Fruit fly (Drosophila melanogaster) whole organism, wandering third instar larva: ENCODE measurements around the gene Arfip.

Experiments used
- Abd-B ChIP-seq: fragments of >200 bp; optimal IDR thresholded peaks from 2 replicates; lab custom pipeline; 2017; ENCODE audit warnings: missing biosample characterization, missing genetic modification characterization
- CG32264 ChIP-seq: fragments of 200-800 bp; sonication (Bioruptor generic); optimal IDR thresholded peaks from 2 replicates; lab custom pipeline; 2016; ENCODE audit warnings: missing biosample characterization, missing genetic modification characterization
- CG9705 ChIP-seq: fragments of 200-800 bp; sonication (Bioruptor generic); optimal IDR thresholded peaks from 2 replicates; lab custom pipeline; 2018; ENCODE audit warnings: missing biosample characterization, mild to moderate bottlenecking, missing genetic modification characterization
- CrebA ChIP-seq: fragments of 200-800 bp; sonication (Bioruptor generic); optimal IDR thresholded peaks from 2 replicates; lab custom pipeline; 2016; ENCODE audit warnings: missing biosample characterization, mild to moderate bottlenecking, missing genetic modification characterization, borderline replicate concordance
- Dfd ChIP-seq: fragments of >200 bp; optimal IDR thresholded peaks from 2 replicates; lab custom pipeline; 2017; ENCODE audit warnings: missing biosample characterization, missing genetic modification characterization
- Dif ChIP-seq: fragments of 200-275, 200-300 bp; sonication (Bioruptor generic); optimal IDR thresholded peaks from 2 replicates; lab custom pipeline; 2018; ENCODE audit warnings: missing biosample characterization, missing genetic modification characterization; ENCODE audit not compliant: partially characterized antibody
- GATAd ChIP-seq: sonication (Bioruptor generic); optimal IDR thresholded peaks from 2 replicates; lab custom pipeline; 2016; ENCODE audit warnings: missing biosample characterization, missing genetic modification characterization
- HLH106 ChIP-seq: fragments of 200-800 bp; optimal IDR thresholded peaks from 3 replicates; lab custom pipeline; 2019; ENCODE audit warnings: missing biosample characterization, mild to moderate bottlenecking, missing genetic modification characterization, moderate library complexity
- Hnf4 ChIP-seq: fragments of 200-800 bp; sonication (Bioruptor generic); optimal IDR thresholded peaks from 2 replicates; lab custom pipeline; 2016; ENCODE audit warnings: missing biosample characterization, mild to moderate bottlenecking, missing genetic modification characterization
- Hr78 ChIP-seq: fragments of >200 bp; optimal IDR thresholded peaks from 2 replicates; lab custom pipeline; 2017; ENCODE audit warnings: missing biosample characterization, missing genetic modification characterization
- Hr83 ChIP-seq: fragments of 200-300 bp; sonication (Bioruptor generic); optimal IDR thresholded peaks from 2 replicates; lab custom pipeline; 2016; ENCODE audit warnings: missing biosample characterization, mild to moderate bottlenecking, missing genetic modification characterization, moderate library complexity; ENCODE audit not compliant: poor library complexity, severe bottlenecking
- Jra ChIP-seq: sonication (Bioruptor generic); optimal IDR thresholded peaks from 2 replicates; lab custom pipeline; 2016; ENCODE audit warnings: missing biosample characterization, missing genetic modification characterization
- Mio ChIP-seq: sonication (Bioruptor generic); optimal IDR thresholded peaks from 2 replicates; lab custom pipeline; 2016; ENCODE audit warnings: missing biosample characterization, missing genetic modification characterization
- Myc ChIP-seq: fragments of >200 bp; optimal IDR thresholded peaks from 2 replicates; lab custom pipeline; 2017
- N ChIP-seq: fragments of >200 bp; optimal IDR thresholded peaks from 2 replicates; lab custom pipeline; 2018; ENCODE audit warnings: missing biosample characterization, missing external identifiers, missing genetic modification characterization
- OdsH ChIP-seq: fragments of 200-800 bp; sonication (Bioruptor generic); optimal IDR thresholded peaks from 2 replicates; lab custom pipeline; 2016; ENCODE audit warnings: missing biosample characterization, mild to moderate bottlenecking, missing genetic modification characterization
- Rel ChIP-seq, 2 experiments: fragments of 200-800 bp; sonication (Bioruptor generic) in 1 of 2; optimal IDR thresholded peaks; 2 replicates in 1 of 2; 3 replicates in 1 of 2; lab custom pipeline; 2016 to 2019; ENCODE audit warnings: mild to moderate bottlenecking in 2 of 2, missing biosample characterization in 2 of 2, missing genetic modification characterization in 2 of 2, moderate library complexity in 1 of 2
- Sp1 ChIP-seq: fragments of 200-800 bp; sonication (Bioruptor generic); optimal IDR thresholded peaks from 3 replicates; lab custom pipeline; 2019; ENCODE audit warnings: missing biosample characterization, mild to moderate bottlenecking, missing genetic modification characterization, moderate library complexity
- Vsx2 ChIP-seq: fragments of 200-300, 225-300 bp; sonication (Bioruptor generic); optimal IDR thresholded peaks from 2 replicates; lab custom pipeline; 2018; ENCODE audit warnings: missing biosample characterization, missing genetic modification characterization; ENCODE audit not compliant: partially characterized antibody
- br ChIP-seq: fragments of 200-800 bp; sonication (Bioruptor generic); optimal IDR thresholded peaks from 2 replicates; lab custom pipeline; 2016; ENCODE audit warnings: missing biosample characterization, missing genetic modification characterization
- brk ChIP-seq: fragments of 200-800 bp; sonication (Bioruptor generic); optimal IDR thresholded peaks from 2 replicates; lab custom pipeline; 2016; ENCODE audit warnings: missing biosample characterization, mild to moderate bottlenecking, missing genetic modification characterization
- dl ChIP-seq, 2 experiments: fragments of 175-275, 200-275 bp in 1 of 2; fragments of 200-275 bp in 1 of 2; sonication (Bioruptor generic); optimal IDR thresholded peaks; lab custom pipeline; 2018; ENCODE audit warnings: mild to moderate bottlenecking in 2 of 2, missing biosample characterization in 2 of 2, missing genetic modification characterization in 2 of 2, moderate library complexity in 2 of 2; ENCODE audit not compliant: partially characterized antibody in 2 of 2, insufficient read depth in 1 of 2
- dmrt93B ChIP-seq: fragments of 200-800 bp; sonication (Bioruptor generic); optimal IDR thresholded peaks from 2 replicates; lab custom pipeline; 2018; ENCODE audit warnings: missing biosample characterization, mild to moderate bottlenecking, missing genetic modification characterization
- dsf ChIP-seq: sonication (Bioruptor generic); optimal IDR thresholded peaks from 2 replicates; lab custom pipeline; 2016; ENCODE audit warnings: missing biosample characterization, missing genetic modification characterization, borderline replicate concordance
- ey ChIP-seq: fragments of 200-800 bp; sonication (Bioruptor generic); optimal IDR thresholded peaks from 2 replicates; lab custom pipeline; 2016; ENCODE audit warnings: missing biosample characterization, missing genetic modification characterization
- foxo ChIP-seq, 2 experiments: fragments of 200-800 bp; sonication (Bioruptor generic); optimal IDR thresholded peaks; 2 replicates in 1 of 2; 3 replicates in 1 of 2; lab custom pipeline; 2016 to 2017; ENCODE audit warnings: missing biosample characterization in 2 of 2, missing genetic modification characterization in 2 of 2
- fru ChIP-seq: fragments of 200-800 bp; sonication (Bioruptor generic); optimal IDR thresholded peaks from 3 replicates; lab custom pipeline; 2016; ENCODE audit warnings: missing biosample characterization, mild to moderate bottlenecking, missing genetic modification characterization
- h ChIP-seq: fragments of 200-800 bp; sonication (Bioruptor generic); optimal IDR thresholded peaks from 3 replicates; lab custom pipeline; 2016; ENCODE audit warnings: missing biosample characterization, mild to moderate bottlenecking, missing genetic modification characterization
- jim ChIP-seq: fragments of 175-275, 200-325 bp; sonication (Bioruptor generic); optimal IDR thresholded peaks from 2 replicates; lab custom pipeline; 2016; ENCODE audit warnings: missing biosample characterization, mild to moderate bottlenecking, missing genetic modification characterization
- lola ChIP-seq: fragments of >200 bp; optimal IDR thresholded peaks from 2 replicates; lab custom pipeline; 2017; ENCODE audit warnings: missing biosample characterization, missing genetic modification characterization
- pan ChIP-seq: fragments of >200 bp; optimal IDR thresholded peaks from 2 replicates; lab custom pipeline; 2017
- psq ChIP-seq: fragments of 200-800 bp; sonication (Bioruptor generic); optimal IDR thresholded peaks from 3 replicates; lab custom pipeline; 2017; ENCODE audit warnings: missing biosample characterization, mild to moderate bottlenecking, missing genetic modification characterization, moderate library complexity
- rgr ChIP-seq: fragments of 200-800 bp; sonication (Bioruptor generic); optimal IDR thresholded peaks from 3 replicates; lab custom pipeline; 2016; ENCODE audit warnings: missing biosample characterization, mild to moderate bottlenecking, missing genetic modification characterization
- sage ChIP-seq: fragments of 200-800 bp; sonication (Bioruptor generic); optimal IDR thresholded peaks from 2 replicates; lab custom pipeline; 2016; ENCODE audit warnings: missing biosample characterization, mild to moderate bottlenecking, missing genetic modification characterization
- sv ChIP-seq: fragments of 200-800 bp; sonication (Bioruptor generic); optimal IDR thresholded peaks from 3 replicates; lab custom pipeline; 2016; ENCODE audit warnings: missing biosample characterization, missing genetic modification characterization
- tai ChIP-seq: sonication (Bioruptor generic); optimal IDR thresholded peaks from 2 replicates; lab custom pipeline; 2016; ENCODE audit warnings: missing biosample characterization, missing genetic modification characterization
- usp ChIP-seq: fragments of >200 bp; optimal IDR thresholded peaks from 2 replicates; lab custom pipeline; 2017; ENCODE audit warnings: missing biosample characterization, missing genetic modification characterization
- woc ChIP-seq: sonication (Bioruptor generic); optimal IDR thresholded peaks from 2 replicates; lab custom pipeline; 2016; ENCODE audit warnings: missing biosample characterization, mild to moderate bottlenecking, missing genetic modification characterization

Arfip gene

dm6 chr3R:11209801-11210402, 24.9 kb downstream of the Arfip start, which contains the start of the genes SdhC and Tctp:
TSS of gene SdhC (minus strand) at chr3R:11209849.
TSS of gene Tctp (plus strand) at chr3R:11210247.
- TF ChIP-seq lola (GFP tag; lab: Kevin White, UChicago) = no peak
- peak; percentile 43 for TF ChIP-seq HLH106
- TF ChIP-seq Hr78 (GFP tag; lab: Kevin White, UChicago) = no peak
- peak; percentile 58 for TF ChIP-seq sv (GFP tag; lab: Kevin White, UChicago)
- no peak for TF ChIP-seq Mio (GFP tag; lab: Kevin White, UChicago)
- TF ChIP-seq Hnf4 (GFP tag; lab: Kevin White, UChicago) = peak; percentile 66
- TF ChIP-seq psq (GFP tag; lab: Kevin White, UChicago) = peak; percentile 63
- peak; percentile 72 for TF ChIP-seq Dif (GFP tag; lab: Kevin White, UChicago)
- TF ChIP-seq h (GFP tag; lab: Kevin White, UChicago) = peak; percentile 64
- peak; percentile 13 for TF ChIP-seq OdsH
- peak; percentile 77 for TF ChIP-seq brk (GFP tag; lab: Kevin White, UChicago)
- TF ChIP-seq Vsx2 (GFP tag; lab: Kevin White, UChicago) = no peak
- peak; percentile 63 for TF ChIP-seq fru (GFP tag; lab: Kevin White, UChicago)
- peak; percentile 49 for TF ChIP-seq ey (GFP tag; lab: Kevin White, UChicago)
- peak; percentile 65 for TF ChIP-seq Jra (GFP tag; lab: Kevin White, UChicago)
- TF ChIP-seq Hr83 (GFP tag; lab: Kevin White, UChicago) = peak; percentile 82
- peak; percentile 51 for TF ChIP-seq Myc
- peak in 1 of 2 experiments; percentile 71 for TF ChIP-seq foxo (GFP tag; optimal IDR thresholded peaks at IDR 0.05; lab: Kevin White, UChicago)
- TF ChIP-seq dl (GFP tag; optimal IDR thresholded peaks at IDR 0.05; lab: Kevin White, UChicago; ENCODE audit: insufficient read depth in 1 of 2, partially characterized antibody in 2 of 2) = no peak
- TF ChIP-seq Sp1 (GFP tag; lab: Kevin White, UChicago) = peak; percentile 66
- peak; percentile 17 for TF ChIP-seq CG9705 (GFP tag; lab: Kevin White, UChicago)
- no peak for TF ChIP-seq pan (lab: Kevin White, UChicago)
- TF ChIP-seq dmrt93B = peak; percentile 24
- no peak for TF ChIP-seq Rel (GFP tag; optimal IDR thresholded peaks at IDR 0.05; lab: Kevin White, UChicago)
- peak; percentile 52 for TF ChIP-seq Rel (tag; optimal IDR thresholded peaks at IDR 0.05; lab: Kevin White, UChicago)
- no peak for TF ChIP-seq GATAd (GFP tag; lab: Kevin White, UChicago)
- no peak for TF ChIP-seq N (GFP tag; lab: Kevin White, UChicago)
- TF ChIP-seq woc (GFP tag; lab: Kevin White, UChicago) = peak; percentile 48
- TF ChIP-seq dsf (GFP tag; lab: Kevin White, UChicago) = peak; percentile 46
- no peak for TF ChIP-seq usp
- TF ChIP-seq tai (GFP tag; lab: Kevin White, UChicago) = no peak
- no peak for TF ChIP-seq Dfd
- no peak for TF ChIP-seq sage (GFP tag; lab: Kevin White, UChicago)
- peak; percentile 40 for TF ChIP-seq br (GFP tag; lab: Kevin White, UChicago)
- TF ChIP-seq Abd-B = no peak
- no peak for TF ChIP-seq CG32264 (GFP tag; lab: Kevin White, UChicago)
- peak; percentile 57 for TF ChIP-seq rgr (GFP tag; lab: Kevin White, UChicago)
- TF ChIP-seq CrebA (GFP tag; lab: Kevin White, UChicago) = no peak
- no peak for TF ChIP-seq jim
- TF ChIP-seq, all 38 proteins: peak for 22

- TF ChIP-seq dl (GFP tag; optimal IDR thresholded peaks at IDR 0.05; lab: Kevin White, UChicago; ENCODE audit: insufficient read depth in 1 of 2, partially characterized antibody in 2 of 2) = no peak
- no peak for TF ChIP-seq sv (GFP tag; lab: Kevin White, UChicago)
- peak; percentile 6 for TF ChIP-seq brk (GFP tag; lab: Kevin White, UChicago)
- no peak for TF ChIP-seq Hr78 (GFP tag; lab: Kevin White, UChicago)
- peak; percentile 13 for TF ChIP-seq Myc
- TF ChIP-seq, all 38 proteins: peak for 2
These were observed 26.0 kb downstream of the Arfip start for dm6 chr3R:11208766-11209331.
